Fruit fly (Drosophila melanogaster): Measurements from ENCODE around the gene dind.

- TF ChIP-seq CG5204 (GFP tag; optimal IDR thresholded peaks at IDR 0.05) (no peak), cnc (optimal IDR thresholded peaks at IDR 0.05) (no peak), CG1620 (GFP tag; optimal IDR thresholded peaks at IDR 0.05) (no peak)
These were observed 6.1 kb downstream of the dind start, which contains the start of gene CG31230 for dm6 chr3R:18671112-18671729.
